Worm (Caenorhabditis elegans) whole organism, L1 larva: ENCODE data around the gene tsp-11.

ENCODE experiments used
- C16A3.4 ChIP-seq: fragments of 150-350 bp; optimal IDR thresholded peaks from 2 replicates; lab custom pipeline; 2014; ENCODE audit warnings: missing biosample characterization, missing genetic modification characterization
- C34B4.2 ChIP-seq: sonication (generic microtip); optimal IDR thresholded peaks from 2 replicates; lab custom pipeline; 2017; ENCODE audit warnings: mild to moderate bottlenecking, missing genetic modification characterization, missing compliant biosample characterization
- Y116A8C.19 ChIP-seq: sonication (generic microtip); optimal IDR thresholded peaks from 2 replicates; lab custom pipeline; 2016; ENCODE audit warnings: missing compliant biosample characterization, missing genetic modification characterization, borderline replicate concordance
- alr-1 ChIP-seq: fragments of 200-800 bp; sonication (Bioruptor generic); optimal IDR thresholded peaks from 2 replicates; lab custom pipeline; 2018; ENCODE audit warnings: borderline replicate concordance, mild to moderate bottlenecking, missing genetic modification characterization, missing compliant biosample characterization
- ama-1 ChIP-seq: fragments of 150-350 bp; optimal IDR thresholded peaks from 2 replicates; lab custom pipeline; 2014
- ceh-63 ChIP-seq: fragments of 200-800 bp; sonication (Bioruptor generic); optimal IDR thresholded peaks from 2 replicates; lab custom pipeline; 2018; ENCODE audit warnings: mild to moderate bottlenecking, missing genetic modification characterization, missing compliant biosample characterization
- ceh-88 ChIP-seq: fragments of 200-800 bp; sonication (Bioruptor generic); IDR thresholded peaks from 2 replicates; pipeline ENCODE4 v1.3.6; 2022; ENCODE audit warnings: missing genetic modification characterization, missing compliant biosample characterization
- dsc-1 ChIP-seq: sonication (generic microtip); optimal IDR thresholded peaks from 2 replicates; lab custom pipeline; 2016; ENCODE audit warnings: mild to moderate bottlenecking, missing genetic modification characterization, missing compliant biosample characterization
- efl-1 ChIP-seq, 4 experiments: fragments of 150-350 bp; optimal IDR thresholded peaks in 3 of 4; peaks in 1 of 4; 1 replicate in 1 of 4; 2 replicates in 3 of 4; lab custom pipeline; 2014; ENCODE audit warnings: missing biosample characterization in 2 of 4, missing genetic modification characterization in 2 of 4, missing genetic modification reagents in 2 of 4
- efl-3 ChIP-seq: fragments of 200-800 bp; sonication (Bioruptor generic); optimal IDR thresholded peaks from 2 replicates; lab custom pipeline; 2018; ENCODE audit warnings: mild to moderate bottlenecking, missing genetic modification characterization, missing compliant biosample characterization
- fkh-10 ChIP-seq: sonication (generic microtip); optimal IDR thresholded peaks from 2 replicates; lab custom pipeline; 2017; ENCODE audit warnings: missing biosample characterization, missing genetic modification reagents, missing genetic modification characterization
- fos-1 ChIP-seq: fragments of 150-350 bp; optimal IDR thresholded peaks from 2 replicates; lab custom pipeline; 2014; ENCODE audit warnings: missing biosample characterization, missing genetic modification characterization
- grh-1 ChIP-seq: fragments of 200-800 bp; sonication (Bioruptor generic); IDR thresholded peaks from 2 replicates; pipeline ENCODE4 v1.3.6; 2022; ENCODE audit warnings: missing genetic modification reagents, missing genetic modification characterization, missing compliant biosample characterization
- hpl-2 ChIP-seq: fragments of 150-350 bp; optimal IDR thresholded peaks from 2 replicates; lab custom pipeline; 2014; ENCODE audit warnings: missing biosample characterization, missing genetic modification reagents, missing genetic modification characterization
- irx-1 ChIP-seq: sonication (generic microtip); optimal IDR thresholded peaks from 2 replicates; lab custom pipeline; 2016; ENCODE audit warnings: missing genetic modification characterization, missing compliant biosample characterization
- isw-1 ChIP-seq: fragments of 200-800 bp; sonication (Bioruptor generic); IDR thresholded peaks from 2 replicates; pipeline ENCODE4 v1.3.6; 2022; ENCODE audit warnings: missing genetic modification characterization, missing compliant biosample characterization
- jun-1 ChIP-seq: fragments of 150-350 bp; optimal IDR thresholded peaks from 2 replicates; lab custom pipeline; 2014; ENCODE audit warnings: missing biosample characterization, missing genetic modification reagents, missing genetic modification characterization
- lsy-2 ChIP-seq, 2 experiments: fragments of 150-350 bp; optimal IDR thresholded peaks; 2 replicates each; lab custom pipeline; 2014; ENCODE audit warnings: missing biosample characterization in 2 of 2, missing genetic modification characterization in 2 of 2
- mab-9 ChIP-seq: fragments of 200-800 bp; sonication (Bioruptor generic); IDR thresholded peaks from 2 replicates; pipeline ENCODE4 v1.3.6; 2022; ENCODE audit warnings: missing genetic modification reagents, missing genetic modification characterization, missing compliant biosample characterization
- mdl-1 ChIP-seq, 2 experiments: fragments of 150-350 bp; optimal IDR thresholded peaks; 2 replicates each; lab custom pipeline; 2014 to 2017; ENCODE audit warnings: missing biosample characterization in 2 of 2, missing genetic modification characterization in 2 of 2, inconsistent platforms in 1 of 2
- nhr-19 ChIP-seq: fragments of 200-800 bp; sonication (Bioruptor generic); conservative IDR thresholded peaks from 2 replicates; pipeline ENCODE4 v1.3.6; 2022; ENCODE audit warnings: missing genetic modification characterization, missing compliant biosample characterization
- nhr-20 ChIP-seq: sonication (generic microtip); optimal IDR thresholded peaks from 2 replicates; lab custom pipeline; 2016; ENCODE audit warnings: mild to moderate bottlenecking, missing genetic modification characterization, missing compliant biosample characterization
- nhr-71 ChIP-seq: sonication (generic microtip); optimal IDR thresholded peaks from 2 replicates; lab custom pipeline; 2016; ENCODE audit warnings: mild to moderate bottlenecking, missing genetic modification characterization, moderate library complexity, missing compliant biosample characterization
- nhr-84 ChIP-seq: sonication (generic microtip); optimal IDR thresholded peaks from 2 replicates; lab custom pipeline; 2017; ENCODE audit warnings: missing biosample characterization, missing genetic modification characterization
- nhr-85 ChIP-seq: sonication (generic microtip); peaks from one replicate; lab custom pipeline; 2016; ENCODE audit warnings: missing genetic modification characterization, inconsistent platforms, missing compliant biosample characterization
- pag-3 ChIP-seq: sonication (generic microtip); optimal IDR thresholded peaks from 2 replicates; lab custom pipeline; 2017; ENCODE audit warnings: missing genetic modification characterization, mild to moderate bottlenecking, missing compliant biosample characterization, antibody characterized with exemption, borderline replicate concordance; ENCODE audit not compliant: insufficient read depth
- rnt-1 ChIP-seq: sonication (generic microtip); optimal IDR thresholded peaks from 2 replicates; lab custom pipeline; 2016; ENCODE audit warnings: mild to moderate bottlenecking, missing genetic modification characterization, moderate library complexity, missing compliant biosample characterization
- skn-1 ChIP-seq: fragments of 150-350 bp; optimal IDR thresholded peaks from 2 replicates; lab custom pipeline; 2014; ENCODE audit warnings: missing biosample characterization, missing genetic modification characterization
- sptf-1 ChIP-seq: fragments of 150-350 bp; optimal IDR thresholded peaks from 2 replicates; lab custom pipeline; 2014; ENCODE audit warnings: missing biosample characterization, missing genetic modification characterization
- swsn-7 ChIP-seq: sonication (generic microtip); optimal IDR thresholded peaks from 2 replicates; lab custom pipeline; 2016; ENCODE audit warnings: missing genetic modification characterization, missing compliant biosample characterization
- tbx-2 ChIP-seq: sonication (generic microtip); optimal IDR thresholded peaks from 2 replicates; lab custom pipeline; 2016; ENCODE audit warnings: missing genetic modification characterization, missing compliant biosample characterization
- unc-130 ChIP-seq: fragments of 150-350 bp; optimal IDR thresholded peaks from 2 replicates; lab custom pipeline; 2017; ENCODE audit warnings: missing biosample characterization, missing genetic modification characterization, inconsistent platforms
- unc-62 ChIP-seq: fragments of 150-350 bp; optimal IDR thresholded peaks from 2 replicates; lab custom pipeline; 2014; ENCODE audit warnings: missing biosample characterization, missing genetic modification reagents, missing genetic modification characterization
- unc-98 ChIP-seq: fragments of 200-800 bp; sonication (Bioruptor generic); IDR thresholded peaks from 2 replicates; pipeline ENCODE4 v1.3.6; 2022; ENCODE audit warnings: missing genetic modification characterization, missing compliant biosample characterization
- xbp-1 ChIP-seq: sonication (generic microtip); optimal IDR thresholded peaks from 2 replicates; lab custom pipeline; 2016; ENCODE audit warnings: missing genetic modification characterization, missing compliant biosample characterization
- zag-1 ChIP-seq: fragments of 150-350 bp; optimal IDR thresholded peaks from 2 replicates; lab custom pipeline; 2014; ENCODE audit warnings: missing biosample characterization, missing genetic modification characterization
- zip-4 ChIP-seq: fragments of 200-800 bp; sonication (Bioruptor generic); optimal IDR thresholded peaks from 2 replicates; lab custom pipeline; 2018; ENCODE audit warnings: mild to moderate bottlenecking, missing genetic modification characterization, moderate library complexity, missing compliant biosample characterization

Gene tsp-11

ce11 chrX:9172733-9173132, 9.8 kb downstream of the tsp-11 start:
- TF ChIP-seq fos-1 = no peak
- no peak for TF ChIP-seq fkh-10 (GFP tag; lab: Kevin White, UChicago)
- no peak for TF ChIP-seq grh-1 (GFP tag; lab: Robert Waterston, UW)
- no peak for TF ChIP-seq sptf-1
- no peak for TF ChIP-seq unc-130 (tag; lab: Kevin White, UChicago)
- TF ChIP-seq mdl-1 (tag; optimal IDR thresholded peaks at IDR 0.05; lab: Kevin White, UChicago) = no peak
- TF ChIP-seq pag-3 (tag; lab: Kevin White, UChicago) = no peak
- no peak for TF ChIP-seq ceh-88
- TF ChIP-seq hpl-2 (GFP tag; lab: Kevin White, UChicago) = no peak
- TF ChIP-seq ceh-63 (GFP tag; lab: Kevin White, UChicago) = no peak
- TF ChIP-seq rnt-1 (tag; lab: Kevin White, UChicago) = no peak
- TF ChIP-seq unc-98 (GFP tag; lab: Robert Waterston, UW) = no peak
- TF ChIP-seq lsy-2 (tag; optimal IDR thresholded peaks at IDR 0.05; lab: Kevin White, UChicago) = no peak
- no peak for TF ChIP-seq zag-1 (tag; lab: Kevin White, UChicago)
- TF ChIP-seq irx-1 (tag; lab: Kevin White, UChicago) = no peak

DNA sequence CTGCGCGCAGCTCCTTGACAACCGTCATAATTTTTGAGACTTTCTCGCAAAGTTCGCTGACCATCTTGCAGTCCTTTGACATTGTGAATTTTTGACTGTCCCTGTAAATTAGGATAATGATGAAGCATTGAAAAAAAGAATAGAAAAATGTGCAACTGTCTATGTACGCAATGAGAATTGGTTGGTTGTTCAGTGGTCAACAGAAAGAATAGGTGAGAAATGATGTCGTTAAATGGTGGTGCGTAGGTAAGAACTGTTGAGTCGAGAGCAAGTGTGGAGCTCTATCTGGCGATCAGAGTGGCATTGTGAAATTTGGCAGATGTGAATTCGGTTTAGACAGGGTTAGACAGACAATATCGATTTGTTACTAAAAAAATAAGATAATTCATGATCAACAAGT, 11.4 kb downstream of the tsp-11 start, which contains the start of gene B0563.8:
B0563.8 (minus strand) TSS at position 101 of the 400 bp plus-strand sequence.
- no peak for TF ChIP-seq zip-4
- TF ChIP-seq alr-1 (tag; lab: Kevin White, UChicago) = no peak
- TF ChIP-seq dsc-1 (tag; lab: Kevin White, UChicago) = no peak
- TF ChIP-seq nhr-19 (GFP tag; lab: Robert Waterston, UW) = no peak
- no peak for TF ChIP-seq rnt-1 (tag; lab: Kevin White, UChicago)
- no peak for TF ChIP-seq xbp-1 (tag; lab: Kevin White, UChicago)
- no peak for TF ChIP-seq ama-1 (lab: Kevin White, UChicago)
- TF ChIP-seq sptf-1 = no peak
- no peak for TF ChIP-seq unc-62 (GFP tag; lab: Kevin White, UChicago)
- no peak for TF ChIP-seq nhr-84 (tag; lab: Kevin White, UChicago)
- no peak for TF ChIP-seq skn-1 (tag; lab: Kevin White, UChicago)
- no peak for TF ChIP-seq C34B4.2 (tag; lab: Kevin White, UChicago)
- no peak for TF ChIP-seq hpl-2 (GFP tag; lab: Kevin White, UChicago)
- no peak for TF ChIP-seq nhr-20
- TF ChIP-seq mab-9 (GFP tag; lab: Robert Waterston, UW) = no peak
- TF ChIP-seq C16A3.4 (tag; lab: Kevin White, UChicago) = no peak

- no peak for TF ChIP-seq efl-3 (GFP tag; lab: Kevin White, UChicago)
- TF ChIP-seq nhr-71 = no peak
- no peak for TF ChIP-seq swsn-7 (tag; lab: Kevin White, UChicago)
- no peak for TF ChIP-seq zip-4
- TF ChIP-seq nhr-85 (tag; lab: Kevin White, UChicago) = no peak
- no peak for TF ChIP-seq tbx-2 (tag; lab: Kevin White, UChicago)
- no peak for TF ChIP-seq lsy-2 (tag; optimal IDR thresholded peaks at IDR 0.05; lab: Kevin White, UChicago)
Measured at ce11 chrX:9180823-9181222, 17.9 kb downstream of the tsp-11 start, which contains the start of gene Y81B9A.4. TSS of gene Y81B9A.4 (minus strand) at chrX:9180923.

DNA sequence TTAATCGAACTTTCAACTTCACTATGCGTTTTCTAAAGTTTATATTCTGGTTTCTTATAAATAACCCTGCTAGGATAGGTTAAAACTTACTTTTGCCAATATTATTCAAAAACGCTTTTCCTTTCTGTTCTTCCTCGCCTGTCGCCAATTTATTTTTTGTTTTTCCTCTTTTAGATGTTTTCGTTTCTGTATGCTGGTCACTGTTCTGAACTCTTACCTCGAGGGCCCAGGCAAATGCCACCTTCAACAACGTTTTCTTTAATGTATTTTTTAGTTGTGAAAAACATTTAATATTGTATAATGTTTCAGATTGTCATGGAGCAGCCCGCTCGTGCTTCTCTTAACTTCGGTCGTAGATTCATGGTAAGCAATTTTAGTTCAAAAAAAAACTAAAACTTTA, 19.2 kb downstream of the tsp-11 start, which contains the start of gene Y81B9A.3:
Y81B9A.3 (plus strand) TSS at position 301 of the 400 bp plus-strand sequence.
- TF ChIP-seq unc-62 (GFP tag; lab: Kevin White, UChicago) = no peak
- no peak for TF ChIP-seq jun-1
- no peak for TF ChIP-seq isw-1 (GFP tag; lab: Robert Waterston, UW)

- TF ChIP-seq nhr-84 (tag; lab: Kevin White, UChicago) = no peak
- no peak for TF ChIP-seq swsn-7 (tag; lab: Kevin White, UChicago)
- TF ChIP-seq zag-1 (tag; lab: Kevin White, UChicago) = no peak
- TF ChIP-seq xbp-1 (tag; lab: Kevin White, UChicago) = no peak
- TF ChIP-seq Y116A8C.19 (tag; lab: Kevin White, UChicago) = no peak
- no peak for TF ChIP-seq efl-1 (optimal IDR thresholded peaks at IDR 0.05; lab: Kevin White, UChicago)
- peak in 1 of 2 experiments; percentile 14 for TF ChIP-seq efl-1 (GFP tag; optimal IDR thresholded peaks at IDR 0.05 in 1 of 2; lab: Kevin White, UChicago)
- TF ChIP-seq, all 84 proteins: peak for 1
Measured at ce11 chrX:9183836-9184235, 20.9 kb downstream of the tsp-11 start, which contains the start of gene Y81B9A.2. TSS of gene Y81B9A.2 (plus strand) at chrX:9184136.
